Fruit fly (Drosophila melanogaster) whole organism: Measurements from ENCODE around the gene SdhD.

ENCODE experiments used
- CG8478 ChIP-seq: fragments of >200 bp; optimal IDR thresholded peaks from 2 replicates; lab custom pipeline; 2018; ENCODE audit warnings: inconsistent platforms
- Dll ChIP-seq: fragments of >200 bp; optimal IDR thresholded peaks from 2 replicates; lab custom pipeline; 2017
- EcR ChIP-seq, 2 experiments: fragments of >200 bp; optimal IDR thresholded peaks; 2 replicates each; lab custom pipeline; 2017; ENCODE audit warnings: missing biosample characterization in 2 of 2, missing genetic modification characterization in 2 of 2, missing genetic modification reagents in 2 of 2
- pan ChIP-seq: fragments of >200 bp; optimal IDR thresholded peaks from 2 replicates; lab custom pipeline; 2017
- psq ChIP-seq: fragments of >200 bp; optimal IDR thresholded peaks from 2 replicates; lab custom pipeline; 2017
- usp ChIP-seq: fragments of >200 bp; optimal IDR thresholded peaks from 2 replicates; lab custom pipeline; 2017; ENCODE audit warnings: missing biosample characterization, missing genetic modification characterization, mixed read lengths

The SdhD gene

dm6 chr3R:23721936-23722335 lies 38.5 kb downstream of the SdhD start:
- no peak for TF ChIP-seq psq
- TF ChIP-seq EcR (GFP tag; optimal IDR thresholded peaks at IDR 0.05; lab: Kevin White, UChicago), result no peak
- no peak for TF ChIP-seq CG8478 (lab: Kevin White, UChicago)
- TF ChIP-seq pan (lab: Kevin White, UChicago), result no peak

- TF ChIP-seq CG8478 (lab: Kevin White, UChicago) (no peak), pan (lab: Kevin White, UChicago) (no peak), EcR (GFP tag; optimal IDR thresholded peaks at IDR 0.05; lab: Kevin White, UChicago) (no peak), usp (GFP tag; lab: Kevin White, UChicago) (no peak), Dll (no peak), psq (no peak)
Observed at dm6 chr3R:23721525-23721924, 38.9 kb downstream of the SdhD start, which contains the start of gene CG10232. CG10232 (minus strand) TSS chr3R:23721625.

- TF ChIP-seq usp (GFP tag; lab: Kevin White, UChicago) (no peak), CG8478 (lab: Kevin White, UChicago) (no peak), psq (no peak), Dll (no peak), EcR (GFP tag; optimal IDR thresholded peaks at IDR 0.05; lab: Kevin White, UChicago) (no peak), pan (lab: Kevin White, UChicago) (no peak)
Observed at dm6 chr3R:23718297-23718941, 42.0 kb downstream of the SdhD start, which contains the start of gene nau. nau (minus strand) TSS chr3R:23718357.

- TF ChIP-seq usp (GFP tag; lab: Kevin White, UChicago) (no peak), psq (no peak), EcR (GFP tag; optimal IDR thresholded peaks at IDR 0.05; lab: Kevin White, UChicago) (no peak), Dll (no peak), pan (lab: Kevin White, UChicago) (no peak), CG8478 (lab: Kevin White, UChicago) (no peak)
Observed at dm6 chr3R:23714852-23715251, 45.5 kb downstream of the SdhD start.

- TF ChIP-seq usp (GFP tag; lab: Kevin White, UChicago), result no peak
- TF ChIP-seq EcR (GFP tag; optimal IDR thresholded peaks at IDR 0.05; lab: Kevin White, UChicago), result no peak
- no peak for TF ChIP-seq pan (lab: Kevin White, UChicago)
- no peak for TF ChIP-seq CG8478 (lab: Kevin White, UChicago)
- no peak for TF ChIP-seq psq
- TF ChIP-seq Dll, result no peak
Observed at dm6 chr3R:23713901-23714300, 46.5 kb downstream of the SdhD start.

dm6 chr3R:23711195-23711594 lies 49.2 kb downstream of the SdhD start, which contains the start of gene CG10300:
CG10300 (plus strand) TSS chr3R:23711527.
- TF ChIP-seq usp (GFP tag; lab: Kevin White, UChicago) (no peak), CG8478 (lab: Kevin White, UChicago) (no peak), Dll (no peak), pan (lab: Kevin White, UChicago) (no peak), psq (no peak), EcR (GFP tag; optimal IDR thresholded peaks at IDR 0.05; lab: Kevin White, UChicago) (no peak)

- no peak for TF ChIP-seq usp (GFP tag; lab: Kevin White, UChicago)
- TF ChIP-seq psq, result no peak
- TF ChIP-seq pan (lab: Kevin White, UChicago), result no peak
Observed at dm6 chr3R:23709508-23710208, 50.7 kb downstream of the SdhD start, which contains the start of gene CG10301. CG10301 (plus strand) TSS chr3R:23710158.
